Fruit fly (Drosophila melanogaster): Measurements from ENCODE around the gene Xrcc2.

Gene Xrcc2

dm6 chrX:18541915-18542314 lies 42.0 kb downstream of the Xrcc2 start (continued):
- TF ChIP-seq mld (GFP tag; IDR thresholded peaks at IDR 0.05; ENCODE audit: partially characterized antibody) (no peak), grau (tag; optimal IDR thresholded peaks at IDR 0.05) (peak; percentile 13), CG7745 (tag; optimal IDR thresholded peaks at IDR 0.05) (no peak), az2 (GFP tag; optimal IDR thresholded peaks at IDR 0.05) (peak; percentile 26), gsb (GFP tag; IDR thresholded peaks at IDR 0.05) (no peak), CG17802 (tag; optimal IDR thresholded peaks at IDR 0.05) (no peak), Blimp-1 (GFP tag; optimal IDR thresholded peaks at IDR 0.05) (peak; percentile 47), CG12769 (tag; optimal IDR thresholded peaks at IDR 0.05) (no peak), CG5180 (GFP tag; optimal IDR thresholded peaks at IDR 0.05) (no peak), sens (GFP tag) (peak; percentile 91), CG2678 (tag; optimal IDR thresholded peaks at IDR 0.05) (peak; percentile 37), CG17361 (GFP tag; IDR thresholded peaks at IDR 0.05) (0 out of 3 replicates have a peak, but pooled peaks have one; percentile 23), Chrac-16 (GFP tag; optimal IDR thresholded peaks at IDR 0.05) (peak; percentile 1), CG17186 (GFP tag; optimal IDR thresholded peaks at IDR 0.05) (no peak), maf-S (GFP tag; optimal IDR thresholded peaks at IDR 0.05) (no peak), stc (GFP tag; IDR thresholded peaks at IDR 0.05) (0 out of 2 replicates have a peak, but pooled peaks have one; percentile 14), CG7839 (tag; optimal IDR thresholded peaks at IDR 0.05) (peak; percentile 28), Dip3 (GFP tag; optimal IDR thresholded peaks at IDR 0.05) (no peak), CrebB (tag; optimal IDR thresholded peaks at IDR 0.05) (no peak), CG13894 (tag; optimal IDR thresholded peaks at IDR 0.05) (no peak), nmo (GFP tag; optimal IDR thresholded peaks at IDR 0.05) (peak; percentile 26), BtbVII (GFP tag; optimal IDR thresholded peaks at IDR 0.05) (no peak), CG14441 (GFP tag; IDR thresholded peaks at IDR 0.05) (no peak), fd96Cb (tag; optimal IDR thresholded peaks at IDR 0.05) (peak; percentile 30), Mad (GFP tag; optimal IDR thresholded peaks at IDR 0.05) (no peak), dysf (GFP tag; IDR thresholded peaks at IDR 0.05) (no peak), tgo (GFP tag; IDR thresholded peaks at IDR 0.05) (peak; percentile 16; the same call in 1 of the 3 replicates), pnt (GFP tag; optimal IDR thresholded peaks at IDR 0.05) (peak; percentile 8), CG6654 (GFP tag; optimal IDR thresholded peaks at IDR 0.05) (no peak), prd (optimal IDR thresholded peaks at IDR 0.05) (no peak), prd (GFP tag; IDR thresholded peaks at IDR 0.05) (peak; percentile 55; the same call in 2 of the 3 replicates), vvl (GFP tag; IDR thresholded peaks at IDR 0.05) (peak; percentile 47; the same call in 1 of the 2 replicates), nom (GFP tag; optimal IDR thresholded peaks at IDR 0.05) (no peak), Ada2b (GFP tag; IDR thresholded peaks at IDR 0.05) (0 out of 2 replicates have a peak, but pooled peaks have one; percentile 7), tio (GFP tag; optimal IDR thresholded peaks at IDR 0.05) (peak; percentile 18), Antp (GFP tag; optimal IDR thresholded peaks at IDR 0.05) (peak; percentile 5), sisA (GFP tag; IDR thresholded peaks at IDR 0.05) (peak; percentile 38; the same call in 1 of the 2 replicates), hbn (GFP tag; IDR thresholded peaks at IDR 0.05; ENCODE audit: partially characterized antibody) (no peak), h (optimal IDR thresholded peaks at IDR 0.05) (no peak), Fer1 (GFP tag; optimal IDR thresholded peaks at IDR 0.05) (no peak), exex (tag; optimal IDR thresholded peaks at IDR 0.05) (no peak), CG14710 (tag; optimal IDR thresholded peaks at IDR 0.05) (peak; percentile 2), sna (GFP tag; IDR thresholded peaks at IDR 0.05; ENCODE audit: partially characterized antibody) (no peak), lab (GFP tag; optimal IDR thresholded peaks at IDR 0.05) (peak; percentile 19), CG8388 (GFP tag; optimal IDR thresholded peaks at IDR 0.05) (peak; percentile 10), unpg (GFP tag; optimal IDR thresholded peaks at IDR 0.05) (peak; percentile 33), CG43689 (GFP tag; IDR thresholded peaks at IDR 0.05) (no peak), Gsc (GFP tag; IDR thresholded peaks at IDR 0.05) (no peak), row (GFP tag; IDR thresholded peaks at IDR 0.05) (peak; percentile 17; the same call in 1 of the 3 replicates), CG10267 (tag; optimal IDR thresholded peaks at IDR 0.05) (peak; percentile 7), phol (tag; optimal IDR thresholded peaks at IDR 0.05) (peak; percentile 47)

Measured in whole organism, embryonic.